Worm (Caenorhabditis elegans) whole organism, mixed stage, embryonic: Measurements from ENCODE around the gene nlp-33.
"Not testable (repeated sequence)": the region's sequence is repeated elsewhere in the genome, so short reads cannot be mapped to it uniquely, and the experiment has no call there.

ENCODE experiments used
- M03D4.4 ChIP-seq: sonication (generic microtip); optimal IDR thresholded peaks from 2 replicates; lab custom pipeline; 2017; ENCODE audit warnings: mild to moderate bottlenecking, missing genetic modification characterization, missing compliant biosample characterization
- bed-3 ChIP-seq: fragments of 200-800 bp; sonication (Bioruptor generic); optimal IDR thresholded peaks from 3 replicates; lab custom pipeline; 2018; ENCODE audit warnings: mild to moderate bottlenecking, missing genetic modification characterization, moderate library complexity, missing compliant biosample characterization
- blmp-1 ChIP-seq: fragments of 150-350 bp; optimal IDR thresholded peaks from 2 replicates; lab custom pipeline; 2014; ENCODE audit warnings: missing biosample characterization, missing genetic modification characterization
- ceh-39 ChIP-seq: fragments of 150-350 bp; optimal IDR thresholded peaks from 2 replicates; lab custom pipeline; 2014; ENCODE audit warnings: missing biosample characterization, missing genetic modification characterization
- ceh-43 ChIP-seq: fragments of 200-800 bp; sonication (Bioruptor generic); optimal IDR thresholded peaks from 2 replicates; lab custom pipeline; 2018; ENCODE audit warnings: mild to moderate bottlenecking, missing genetic modification characterization, moderate library complexity, missing compliant biosample characterization
- ceh-83 ChIP-seq: fragments of 200-800 bp; sonication (Bioruptor generic); optimal IDR thresholded peaks from 2 replicates; lab custom pipeline; 2018; ENCODE audit warnings: mild to moderate bottlenecking, missing genetic modification characterization, missing compliant biosample characterization
- ces-1 ChIP-seq: fragments of 150-350 bp; optimal IDR thresholded peaks from 2 replicates; lab custom pipeline; 2014; ENCODE audit warnings: missing biosample characterization, missing genetic modification reagents, missing genetic modification characterization
- cnd-1 ChIP-seq: fragments of 200-800 bp; sonication (Bioruptor generic); optimal IDR thresholded peaks from 2 replicates; lab custom pipeline; 2018; ENCODE audit warnings: mild to moderate bottlenecking, missing genetic modification characterization, missing compliant biosample characterization
- drap-1 ChIP-seq: fragments of 200-800 bp; sonication (Bioruptor generic); optimal IDR thresholded peaks from 3 replicates; lab custom pipeline; 2018; ENCODE audit warnings: mild to moderate bottlenecking, missing genetic modification characterization, missing compliant biosample characterization
- elt-1 ChIP-seq: sonication (generic microtip); optimal IDR thresholded peaks from 2 replicates; lab custom pipeline; 2017; ENCODE audit warnings: missing genetic modification characterization, mild to moderate bottlenecking, missing compliant biosample characterization, antibody characterized with exemption, moderate library complexity, borderline replicate concordance; ENCODE audit not compliant: insufficient read depth
- elt-3 ChIP-seq: fragments of 150-350 bp; optimal IDR thresholded peaks from 2 replicates; lab custom pipeline; 2014; ENCODE audit warnings: missing biosample characterization, missing genetic modification characterization
- flh-1 ChIP-seq: fragments of 200-800 bp; sonication (Bioruptor generic); optimal IDR thresholded peaks from 2 replicates; lab custom pipeline; 2018; ENCODE audit warnings: mild to moderate bottlenecking, missing genetic modification characterization, moderate library complexity, missing compliant biosample characterization
- ham-2 ChIP-seq: fragments of 200-800 bp; sonication (Bioruptor generic); optimal IDR thresholded peaks from 2 replicates; lab custom pipeline; 2018; ENCODE audit warnings: mild to moderate bottlenecking, missing genetic modification characterization, missing compliant biosample characterization
- hlh-1 ChIP-seq: fragments of 150-350 bp; optimal IDR thresholded peaks from 2 replicates; lab custom pipeline; 2014; ENCODE audit warnings: missing biosample characterization, missing genetic modification reagents, missing genetic modification characterization
- lin-13 ChIP-seq: fragments of 150-350 bp; optimal IDR thresholded peaks from 2 replicates; lab custom pipeline; 2014; ENCODE audit warnings: missing biosample characterization, missing genetic modification characterization
- lin-32 ChIP-seq: fragments of 200-800 bp; sonication (Bioruptor generic); optimal IDR thresholded peaks from 2 replicates; lab custom pipeline; 2018; ENCODE audit warnings: mild to moderate bottlenecking, missing genetic modification characterization, missing compliant biosample characterization
- lsy-2 ChIP-seq: fragments of 150-350 bp; optimal IDR thresholded peaks from 2 replicates; lab custom pipeline; 2014; ENCODE audit warnings: missing biosample characterization, missing genetic modification characterization
- mab-5 ChIP-seq: fragments of 150-350 bp; optimal IDR thresholded peaks from 2 replicates; lab custom pipeline; 2014; ENCODE audit warnings: missing biosample characterization, missing genetic modification characterization
- mep-1 ChIP-seq: fragments of 150-350 bp; optimal IDR thresholded peaks from 2 replicates; lab custom pipeline; 2017; ENCODE audit warnings: missing biosample characterization, missing genetic modification reagents, missing genetic modification characterization, inconsistent platforms
- nhr-12 ChIP-seq: fragments of 150-350 bp; optimal IDR thresholded peaks from 2 replicates; lab custom pipeline; 2014; ENCODE audit warnings: missing biosample characterization, missing genetic modification characterization
- nhr-2 ChIP-seq: fragments of 150-350 bp; optimal IDR thresholded peaks from 2 replicates; lab custom pipeline; 2014; ENCODE audit warnings: missing biosample characterization, missing genetic modification characterization
- nhr-237 ChIP-seq: fragments of 150-350 bp; optimal IDR thresholded peaks from 2 replicates; lab custom pipeline; 2014; ENCODE audit warnings: missing biosample characterization, missing genetic modification characterization
- nhr-28 ChIP-seq: fragments of 150-350 bp; optimal IDR thresholded peaks from 2 replicates; lab custom pipeline; 2014; ENCODE audit warnings: missing biosample characterization, missing genetic modification characterization
- nhr-76 ChIP-seq: sonication (generic microtip); optimal IDR thresholded peaks from 2 replicates; lab custom pipeline; 2017; ENCODE audit warnings: missing biosample characterization, missing genetic modification characterization
- pha-4 ChIP-seq: fragments of 150-350 bp; optimal IDR thresholded peaks from 2 replicates; lab custom pipeline; 2018; ENCODE audit warnings: missing biosample characterization, missing genetic modification reagents, missing genetic modification characterization
- sem-2 ChIP-seq: fragments of 200-800 bp; sonication (Bioruptor generic); optimal IDR thresholded peaks from 2 replicates; lab custom pipeline; 2018; ENCODE audit warnings: mild to moderate bottlenecking, missing genetic modification characterization, missing compliant biosample characterization
- snpc-4 ChIP-seq: fragments of 150-350 bp; optimal IDR thresholded peaks from 2 replicates; lab custom pipeline; 2014; ENCODE audit warnings: missing biosample characterization, missing genetic modification characterization
- sptf-1 ChIP-seq: sonication (generic microtip); optimal IDR thresholded peaks from 2 replicates; lab custom pipeline; 2017; ENCODE audit warnings: mild to moderate bottlenecking, missing genetic modification characterization, moderate library complexity, missing compliant biosample characterization
- tbx-8 ChIP-seq: fragments of 200-800 bp; sonication (Bioruptor generic); optimal IDR thresholded peaks from 2 replicates; lab custom pipeline; 2018; ENCODE audit warnings: mild to moderate bottlenecking, missing genetic modification characterization, moderate library complexity, missing compliant biosample characterization
- unc-120 ChIP-seq: sonication (generic microtip); optimal IDR thresholded peaks from 2 replicates; lab custom pipeline; 2017; ENCODE audit warnings: missing genetic modification characterization, missing compliant biosample characterization; ENCODE audit not compliant: poor library complexity, severe bottlenecking
- unc-39 ChIP-seq: fragments of 150-350 bp; optimal IDR thresholded peaks from 2 replicates; lab custom pipeline; 2014; ENCODE audit warnings: missing biosample characterization, missing genetic modification characterization
- unc-62 ChIP-seq: fragments of 150-350 bp; optimal IDR thresholded peaks from 2 replicates; lab custom pipeline; 2014; ENCODE audit warnings: missing biosample characterization, missing genetic modification reagents, missing genetic modification characterization
- zip-8 ChIP-seq: fragments of 150-350 bp; optimal IDR thresholded peaks from 2 replicates; lab custom pipeline; 2014; ENCODE audit warnings: missing biosample characterization, missing genetic modification characterization
- ztf-11 ChIP-seq: fragments of 150-350 bp; optimal IDR thresholded peaks from 2 replicates; lab custom pipeline; 2014; ENCODE audit warnings: missing biosample characterization, missing genetic modification characterization

The nlp-33 gene

ce11 chrV:11146958-11147779, at the start of gene nlp-33, which contains the start of gene T19C4.24:
Gene nlp-33 (plus strand): TSS chrV:11147346.
Gene T19C4.24 (minus strand): TSS chrV:11147008.
- no peak for TF ChIP-seq nhr-237
- no peak for TF ChIP-seq M03D4.4
- no peak for TF ChIP-seq ceh-43 (GFP tag; lab: Kevin White, UChicago)
- no peak for TF ChIP-seq pha-4 (tag; lab: Kevin White, UChicago)

DNA sequence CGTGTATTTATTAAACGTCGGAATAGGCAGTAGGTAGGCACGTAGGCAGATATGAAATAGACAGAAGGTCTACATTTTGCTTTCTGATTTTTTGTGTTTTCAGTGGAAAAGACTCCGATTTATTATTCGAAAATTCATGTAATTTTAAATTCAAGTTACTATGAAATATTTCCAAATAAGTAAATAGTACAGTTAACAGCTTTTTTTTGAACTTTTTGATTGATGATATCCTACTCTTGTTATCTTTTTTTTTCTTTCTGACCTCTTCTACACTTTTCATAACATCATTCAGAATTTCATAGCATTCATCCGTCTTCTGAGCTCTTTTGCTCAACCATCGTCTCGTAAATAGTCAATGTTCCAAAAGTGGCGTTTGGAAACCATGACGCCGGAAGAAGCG, 48.5 kb upstream of the nlp-33 start, which contains the start of gene cdkl-1:
Gene cdkl-1, plus strand, starts transcription at position 301 of the 400 bp plus-strand sequence.
- TF ChIP-seq elt-1 (tag; lab: Kevin White, UChicago) (no peak), unc-39 (tag; lab: Kevin White, UChicago) (no peak), M03D4.4 (no peak), hlh-1 (tag; lab: Kevin White, UChicago) (no peak), nhr-2 (tag; lab: Kevin White, UChicago) (no peak), ces-1 (GFP tag; lab: Kevin White, UChicago) (no peak), ceh-39 (tag; lab: Kevin White, UChicago) (no peak), bed-3 (GFP tag; lab: Kevin White, UChicago) (no peak), ceh-43 (GFP tag; lab: Kevin White, UChicago) (no peak), lin-13 (tag; lab: Kevin White, UChicago) (no peak), nhr-28 (tag; lab: Kevin White, UChicago) (no peak), lin-32 (GFP tag; lab: Kevin White, UChicago) (no peak), sptf-1 (tag; lab: Kevin White, UChicago) (no peak), unc-120 (tag; lab: Kevin White, UChicago) (no peak), blmp-1 (tag; lab: Kevin White, UChicago) (no peak), unc-62 (GFP tag; lab: Kevin White, UChicago) (no peak), ceh-83 (no peak), ham-2 (GFP tag; lab: Kevin White, UChicago) (no peak), drap-1 (no peak), mep-1 (tag; lab: Kevin White, UChicago) (no peak)

- TF ChIP-seq flh-1 (GFP tag; lab: Kevin White, UChicago) (no peak), nhr-237 (no peak), zip-8 (tag; lab: Kevin White, UChicago) (no peak), hlh-1 (tag; lab: Kevin White, UChicago) (no peak), ceh-43 (GFP tag; lab: Kevin White, UChicago) (no peak), tbx-8 (no peak), lin-32 (GFP tag; lab: Kevin White, UChicago) (no peak), unc-62 (GFP tag; lab: Kevin White, UChicago) (no peak), cnd-1 (no peak), bed-3 (GFP tag; lab: Kevin White, UChicago) (no peak)
- TF ChIP-seq, all 35 proteins: peak for 0
These were observed 42.7 kb upstream of the nlp-33 start for ce11 chrV:11104408-11104807.

- TF ChIP-seq elt-1 (tag; lab: Kevin White, UChicago); nhr-28 (tag; lab: Kevin White, UChicago); lsy-2: not testable (repeated sequence)
- TF ChIP-seq, all 35 proteins: peak for 0; not testable (repeated sequence) for 35
These were observed 37.5 kb upstream of the nlp-33 start, which contains the start of gene Y42A5A.5 for ce11 chrV:11109647-11110046. Gene Y42A5A.5 (minus strand): TSS chrV:11109747.

- no peak for TF ChIP-seq elt-3 (tag; lab: Kevin White, UChicago)
- TF ChIP-seq lin-13 (tag; lab: Kevin White, UChicago), result peak; percentile 69
- TF ChIP-seq ceh-39 (tag; lab: Kevin White, UChicago), result no peak
- TF ChIP-seq nhr-237, result no peak
- TF ChIP-seq unc-39 (tag; lab: Kevin White, UChicago), result no peak
- peak; percentile 79 for TF ChIP-seq nhr-76 (tag; lab: Kevin White, UChicago)
- TF ChIP-seq sptf-1 (tag; lab: Kevin White, UChicago), result peak; percentile 90
- TF ChIP-seq nhr-12 (tag; lab: Kevin White, UChicago), result peak; percentile 12
- TF ChIP-seq nhr-2 (tag; lab: Kevin White, UChicago), result no peak
- peak; percentile 88 for TF ChIP-seq ceh-83
- peak; percentile 82 for TF ChIP-seq ztf-11 (tag; lab: Kevin White, UChicago)
- peak; percentile 86 for TF ChIP-seq M03D4.4
- no peak for TF ChIP-seq flh-1 (GFP tag; lab: Kevin White, UChicago)
- TF ChIP-seq lin-32 (GFP tag; lab: Kevin White, UChicago), result no peak
- TF ChIP-seq mab-5 (tag; lab: Kevin White, UChicago), result no peak
- peak; percentile 65 for TF ChIP-seq drap-1
- peak; percentile 50 for TF ChIP-seq cnd-1
- TF ChIP-seq bed-3 (GFP tag; lab: Kevin White, UChicago), result peak; percentile 65
- TF ChIP-seq mep-1 (tag; lab: Kevin White, UChicago), result peak; percentile 68
- no peak for TF ChIP-seq blmp-1 (tag; lab: Kevin White, UChicago)
- TF ChIP-seq ces-1 (GFP tag; lab: Kevin White, UChicago), result peak; percentile 13
- peak; percentile 84 for TF ChIP-seq ceh-43 (GFP tag; lab: Kevin White, UChicago)
- TF ChIP-seq pha-4 (tag; lab: Kevin White, UChicago), result peak; percentile 53
- TF ChIP-seq unc-120 (tag; lab: Kevin White, UChicago), result peak; percentile 79
- TF ChIP-seq snpc-4 (tag; lab: Kevin White, UChicago), result no peak
- TF ChIP-seq hlh-1 (tag; lab: Kevin White, UChicago), result peak; percentile 58
- TF ChIP-seq tbx-8, result peak; percentile 47
- TF ChIP-seq sem-2 (GFP tag; lab: Kevin White, UChicago), result peak; percentile 52
- TF ChIP-seq elt-1 (tag; lab: Kevin White, UChicago), result peak; percentile 37
- TF ChIP-seq lsy-2, result peak; percentile 33
These were observed 34.0 kb upstream of the nlp-33 start, which contains the start of gene erfa-3 for ce11 chrV:11113041-11113574. Gene erfa-3 (minus strand): TSS chrV:11113091.
